Worm (Caenorhabditis elegans) whole organism, L4 larva: ENCODE data around the gene C33A12.4.

Experiments used
- F10B5.3 ChIP-seq: sonication (generic microtip); optimal IDR thresholded peaks from 2 replicates; lab custom pipeline; 2016; ENCODE audit warnings: mild to moderate bottlenecking, missing genetic modification characterization, missing compliant biosample characterization
- T20F7.1 ChIP-seq: fragments of 200-800 bp; sonication (Bioruptor generic); optimal IDR thresholded peaks from 2 replicates; lab custom pipeline; 2018; ENCODE audit warnings: mild to moderate bottlenecking, missing genetic modification characterization, missing compliant biosample characterization
- Y48G9A.11 ChIP-seq: fragments of 200-800 bp; sonication (Bioruptor generic); IDR thresholded peaks from 2 replicates; pipeline ENCODE4 v1.3.6; 2022; ENCODE audit warnings: missing genetic modification reagents, missing genetic modification characterization, missing compliant biosample characterization
- ZK546.5 ChIP-seq, 2 experiments: sonication (generic microtip); optimal IDR thresholded peaks; 2 replicates each; lab custom pipeline; 2017; ENCODE audit warnings: missing biosample characterization in 2 of 2, missing genetic modification characterization in 2 of 2
- aha-1 ChIP-seq: fragments of 150-350 bp; peaks from one replicate; lab custom pipeline; 2014; ENCODE audit warnings: missing biosample characterization, missing genetic modification characterization
- attf-4 ChIP-seq: sonication (generic microtip); optimal IDR thresholded peaks from 3 replicates; lab custom pipeline; 2017; ENCODE audit warnings: missing biosample characterization, missing genetic modification characterization
- ceh-32 ChIP-seq: sonication (generic microtip); optimal IDR thresholded peaks from 2 replicates; lab custom pipeline; 2016; ENCODE audit warnings: mild to moderate bottlenecking, missing genetic modification characterization, missing compliant biosample characterization; ENCODE audit not compliant: poor library complexity
- ceh-44 ChIP-seq: fragments of 200-800 bp; sonication (Bioruptor generic); IDR thresholded peaks from 2 replicates; pipeline ENCODE4 v1.3.6; 2022; ENCODE audit warnings: missing genetic modification reagents, missing genetic modification characterization, missing compliant biosample characterization
- ceh-82 ChIP-seq: sonication (generic microtip); optimal IDR thresholded peaks from 2 replicates; lab custom pipeline; 2017; ENCODE audit warnings: missing biosample characterization, missing genetic modification characterization
- daf-16 ChIP-seq, 3 experiments: sonication (generic microtip); optimal IDR thresholded peaks; 2 replicates each; lab custom pipeline; 2016 to 2017; ENCODE audit warnings: missing genetic modification characterization in 3 of 3, missing genetic modification reagents in 3 of 3, mild to moderate bottlenecking in 2 of 3, missing compliant biosample characterization in 2 of 3, missing biosample characterization in 1 of 3, moderate library complexity in 1 of 3
- dmd-6 ChIP-seq: fragments of 200-800 bp; sonication (Bioruptor generic); IDR thresholded peaks from 2 replicates; pipeline ENCODE4 v1.3.6; 2022; ENCODE audit warnings: missing genetic modification reagents, missing genetic modification characterization, missing compliant biosample characterization
- dpl-1 ChIP-seq: fragments of 150-350 bp; optimal IDR thresholded peaks from 2 replicates; lab custom pipeline; 2014; ENCODE audit warnings: missing biosample characterization, missing genetic modification reagents, missing genetic modification characterization
- dve-1 ChIP-seq: sonication (generic microtip); optimal IDR thresholded peaks from 2 replicates; lab custom pipeline; 2017; ENCODE audit warnings: antibody characterized with exemption, mild to moderate bottlenecking, missing genetic modification characterization, missing compliant biosample characterization; ENCODE audit not compliant: insufficient read depth
- gei-8 ChIP-seq: fragments of 200-800 bp; sonication (Bioruptor generic); optimal IDR thresholded peaks from 2 replicates; lab custom pipeline; 2018; ENCODE audit warnings: mild to moderate bottlenecking, missing genetic modification characterization, missing compliant biosample characterization
- hlh-30 ChIP-seq: sonication (generic microtip); optimal IDR thresholded peaks from 2 replicates; lab custom pipeline; 2017; ENCODE audit warnings: antibody characterized with exemption, mild to moderate bottlenecking, missing genetic modification characterization, missing compliant biosample characterization; ENCODE audit not compliant: insufficient read depth
- hmg-1.1 ChIP-seq: fragments of 200-800 bp; sonication (Bioruptor generic); IDR thresholded peaks from 2 replicates; pipeline ENCODE4 v1.3.6; 2022; ENCODE audit warnings: missing genetic modification reagents, missing genetic modification characterization, missing compliant biosample characterization
- lin-13 ChIP-seq: fragments of 150-350 bp; optimal IDR thresholded peaks from 2 replicates; lab custom pipeline; 2014; ENCODE audit warnings: missing biosample characterization, missing genetic modification reagents, missing genetic modification characterization
- lsy-2 ChIP-seq, 2 experiments: fragments of 150-350 bp in 1 of 2; sonication (generic microtip) in 1 of 2; optimal IDR thresholded peaks; 2 replicates each; lab custom pipeline; 2014 to 2017; ENCODE audit warnings: missing biosample characterization in 2 of 2, missing genetic modification characterization in 2 of 2
- madf-9 ChIP-seq: fragments of 200-800 bp; sonication (Bioruptor generic); conservative IDR thresholded peaks from 2 replicates; pipeline ENCODE4 v1.3.6; 2022; ENCODE audit warnings: missing genetic modification reagents, missing genetic modification characterization, missing compliant biosample characterization
- mdt-29 ChIP-seq: fragments of 200-800 bp; sonication (Bioruptor generic); IDR thresholded peaks from 2 replicates; pipeline ENCODE4 v1.3.6; 2022; ENCODE audit warnings: missing genetic modification reagents, missing genetic modification characterization, missing compliant biosample characterization
- mep-1 ChIP-seq: fragments of 150-350 bp; sonication (generic microtip); optimal IDR thresholded peaks from 3 replicates; lab custom pipeline; 2014; ENCODE audit warnings: missing biosample characterization, missing genetic modification characterization
- mes-2 ChIP-seq: sonication (generic microtip); optimal IDR thresholded peaks from 2 replicates; lab custom pipeline; 2016; ENCODE audit warnings: missing genotype, mild to moderate bottlenecking, missing genetic modification characterization, missing compliant biosample characterization; ENCODE audit not compliant: poor library complexity, severe bottlenecking
- mxl-3 ChIP-seq: fragments of 200-800 bp; sonication (Bioruptor generic); optimal IDR thresholded peaks from 2 replicates; lab custom pipeline; 2018; ENCODE audit warnings: mild to moderate bottlenecking, missing genetic modification characterization, missing compliant biosample characterization
- nhr-42 ChIP-seq: fragments of 200-800 bp; sonication (Bioruptor generic); IDR thresholded peaks from 2 replicates; pipeline ENCODE4 v1.3.6; 2022; ENCODE audit warnings: missing genetic modification characterization, missing compliant biosample characterization
- nhr-48 ChIP-seq: sonication (generic microtip); optimal IDR thresholded peaks from 2 replicates; lab custom pipeline; 2016; ENCODE audit warnings: mild to moderate bottlenecking, missing genetic modification characterization, missing compliant biosample characterization
- nhr-6 ChIP-seq: fragments of 150-350 bp; optimal IDR thresholded peaks from 2 replicates; lab custom pipeline; 2014; ENCODE audit warnings: missing biosample characterization, missing genetic modification characterization
- php-3 ChIP-seq: fragments of 200-800 bp; sonication (Bioruptor generic); IDR thresholded peaks from 2 replicates; pipeline ENCODE4 v1.3.6; 2022; ENCODE audit warnings: missing genetic modification reagents, missing genetic modification characterization, missing compliant biosample characterization
- pqm-1 ChIP-seq: sonication (generic microtip); optimal IDR thresholded peaks from 2 replicates; lab custom pipeline; 2017; ENCODE audit warnings: missing biosample characterization, missing genetic modification characterization
- rbr-2 ChIP-seq: sonication (generic microtip); optimal IDR thresholded peaks from 2 replicates; lab custom pipeline; 2016; ENCODE audit warnings: missing genotype, missing genetic modification characterization, missing compliant biosample characterization
- spr-1 ChIP-seq: sonication (generic microtip); optimal IDR thresholded peaks from 2 replicates; lab custom pipeline; 2016; ENCODE audit warnings: mild to moderate bottlenecking, missing genetic modification characterization, missing compliant biosample characterization
- tra-1 ChIP-seq: fragments of 200-800 bp; sonication (Bioruptor generic); IDR thresholded peaks from 2 replicates; pipeline ENCODE4 v1.3.6; 2022; ENCODE audit warnings: missing genetic modification reagents, missing genetic modification characterization, missing compliant biosample characterization
- zip-11 ChIP-seq: fragments of 200-800 bp; sonication (Bioruptor generic); IDR thresholded peaks from 2 replicates; pipeline ENCODE4 v1.3.6; 2022; ENCODE audit warnings: missing genetic modification characterization, missing compliant biosample characterization

Gene C33A12.4

ce11 chrIV:9525682-9526416 is 15.5 kb upstream of the C33A12.4 start, which contains the start of gene elo-1 (continued):
- TF ChIP-seq ZK546.5 (tag; optimal IDR thresholded peaks at IDR 0.05; lab: Kevin White, UChicago) = no peak
- TF ChIP-seq mxl-3 (GFP tag; lab: Kevin White, UChicago) = peak; percentile 24
- 0 out of 2 replicates have a peak, but pooled peaks have one; percentile 42 for TF ChIP-seq hmg-1.1 (GFP tag; lab: Robert Waterston, UW)
- peak; percentile 82 for TF ChIP-seq dmd-6 (GFP tag; lab: Robert Waterston, UW)
- no peak for TF ChIP-seq Y48G9A.11 (GFP tag; lab: Robert Waterston, UW)
- TF ChIP-seq mep-1 (tag; lab: Kevin White, UChicago) = peak; percentile 36
- no peak for TF ChIP-seq lin-13
- no peak for TF ChIP-seq zip-11 (GFP tag; lab: Robert Waterston, UW)
- peak; percentile 64 for TF ChIP-seq pqm-1 (tag; lab: Kevin White, UChicago)
- no peak for TF ChIP-seq nhr-42
- TF ChIP-seq ceh-82 (tag; lab: Kevin White, UChicago) = no peak
- peak; percentile 77; the same call in 1 of the 2 replicates for TF ChIP-seq php-3 (GFP tag; lab: Robert Waterston, UW)
- no peak for TF ChIP-seq attf-4 (tag; lab: Kevin White, UChicago)
- no peak for TF ChIP-seq gei-8 (GFP tag; lab: Kevin White, UChicago)
- TF ChIP-seq ceh-44 (GFP tag; lab: Robert Waterston, UW) = no peak
- TF ChIP-seq spr-1 (tag; lab: Kevin White, UChicago) = no peak
- TF ChIP-seq mdt-29 (GFP tag; lab: Robert Waterston, UW) = peak; percentile 49; the same call in 1 of the 2 replicates
- peak; percentile 63 for TF ChIP-seq nhr-48
- peak; percentile 64; the same call in 1 of the 2 replicates for TF ChIP-seq tra-1 (GFP tag; lab: Robert Waterston, UW)
- peak; percentile 78 for TF ChIP-seq dve-1 (tag; lab: Kevin White, UChicago)

ce11 chrIV:9524849-9525460 is 14.6 kb upstream of the C33A12.4 start, which contains the start of gene ndua-5:
ndua-5 (minus strand) TSS chrIV:9524899.
- TF ChIP-seq nhr-6 (tag; lab: Kevin White, UChicago) (peak; percentile 56), hmg-1.1 (GFP tag; lab: Robert Waterston, UW) (peak; percentile 38; the same call in 1 of the 2 replicates), aha-1 (tag; lab: Kevin White, UChicago) (peak; percentile 9), daf-16 (GFP tag; optimal IDR thresholded peaks at IDR 0.05; lab: Kevin White, UChicago) (no peak), daf-16 (tag; optimal IDR thresholded peaks at IDR 0.05; lab: Kevin White, UChicago) (peak; percentile 40), Y48G9A.11 (GFP tag; lab: Robert Waterston, UW) (peak; percentile 95), mxl-3 (GFP tag; lab: Kevin White, UChicago) (no peak), lsy-2 (tag; optimal IDR thresholded peaks at IDR 0.05; lab: Kevin White, UChicago) (peak in 1 of 2 experiments; percentile 62), dpl-1 (GFP tag; lab: Kevin White, UChicago) (peak; percentile 88), dve-1 (tag; lab: Kevin White, UChicago) (peak; percentile 34), T20F7.1 (peak; percentile 96), madf-9 (GFP tag; lab: Robert Waterston, UW) (no peak), hlh-30 (tag; lab: Kevin White, UChicago) (peak; percentile 12), mes-2 (peak; percentile 36), ceh-32 (no peak)
- TF ChIP-seq, all 104 proteins: peak for 11

- no peak for TF ChIP-seq mep-1 (tag; lab: Kevin White, UChicago)
- no peak for TF ChIP-seq F10B5.3
- no peak for TF ChIP-seq pqm-1 (tag; lab: Kevin White, UChicago)
- no peak for TF ChIP-seq rbr-2 (tag; lab: Kevin White, UChicago)
- no peak for TF ChIP-seq nhr-48
- no peak for TF ChIP-seq daf-16 (GFP tag; optimal IDR thresholded peaks at IDR 0.05; lab: Kevin White, UChicago)
- TF ChIP-seq daf-16 (tag; optimal IDR thresholded peaks at IDR 0.05; lab: Kevin White, UChicago) = no peak
These were observed 12.8 kb upstream of the C33A12.4 start for ce11 chrIV:9523139-9523538.
